Fruit fly (Drosophila melanogaster): ENCODE results near the gene CREG.

DNA sequence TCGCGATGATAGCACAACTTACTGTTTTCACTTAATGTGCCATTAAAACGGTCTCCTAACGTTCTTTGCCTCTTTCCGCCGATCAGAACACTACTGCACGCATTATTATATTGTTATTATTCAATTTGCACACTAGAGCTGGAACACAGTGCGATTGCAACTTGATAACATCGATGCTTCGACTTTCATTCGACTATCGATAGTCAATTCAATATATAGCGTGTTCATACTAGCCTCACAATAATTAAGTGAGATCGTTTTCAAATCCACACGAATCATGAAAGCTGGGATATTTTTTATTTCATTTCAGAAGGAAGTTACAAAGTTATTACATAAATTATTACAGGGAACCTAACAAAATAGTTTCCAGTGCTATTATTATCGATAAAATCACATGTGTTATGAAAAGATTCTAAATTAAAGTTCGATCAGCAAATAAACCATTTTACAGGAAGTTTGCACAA lies 6.9 kb upstream of the CREG start:
- TF ChIP-seq CG11902 (GFP tag; optimal IDR thresholded peaks at IDR 0.05): no peak
- TF ChIP-seq dac (GFP tag; optimal IDR thresholded peaks at IDR 0.05): no peak
- no peak for TF ChIP-seq ss (GFP tag; optimal IDR thresholded peaks at IDR 0.05)
- peak; percentile 51 for TF ChIP-seq Hr39 (GFP tag; optimal IDR thresholded peaks at IDR 0.05)
- TF ChIP-seq CG6276 (GFP tag; optimal IDR thresholded peaks at IDR 0.05): no peak
- no peak for TF ChIP-seq CG4318 (GFP tag; optimal IDR thresholded peaks at IDR 0.05)
- no peak for TF ChIP-seq salr (GFP tag; optimal IDR thresholded peaks at IDR 0.05)
- TF ChIP-seq cyc (GFP tag; optimal IDR thresholded peaks at IDR 0.05): no peak
- no peak for TF ChIP-seq Blimp-1 (GFP tag; optimal IDR thresholded peaks at IDR 0.05)
- TF ChIP-seq svp (GFP tag): no peak
- TF ChIP-seq fkh (GFP tag; optimal IDR thresholded peaks at IDR 0.05): peak; percentile 67
- no peak for TF ChIP-seq Sox15 (GFP tag; optimal IDR thresholded peaks at IDR 0.05)
